Fruit fly (Drosophila melanogaster) whole organism: Measurements from ENCODE around the gene CG4325.

Experiments used
- Dll ChIP-seq: fragments of >200 bp; optimal IDR thresholded peaks from 2 replicates; lab custom pipeline; 2017
- usp ChIP-seq: fragments of >200 bp; optimal IDR thresholded peaks from 2 replicates; lab custom pipeline; 2017; ENCODE audit warnings: missing biosample characterization, missing genetic modification characterization, mixed read lengths

DNA sequence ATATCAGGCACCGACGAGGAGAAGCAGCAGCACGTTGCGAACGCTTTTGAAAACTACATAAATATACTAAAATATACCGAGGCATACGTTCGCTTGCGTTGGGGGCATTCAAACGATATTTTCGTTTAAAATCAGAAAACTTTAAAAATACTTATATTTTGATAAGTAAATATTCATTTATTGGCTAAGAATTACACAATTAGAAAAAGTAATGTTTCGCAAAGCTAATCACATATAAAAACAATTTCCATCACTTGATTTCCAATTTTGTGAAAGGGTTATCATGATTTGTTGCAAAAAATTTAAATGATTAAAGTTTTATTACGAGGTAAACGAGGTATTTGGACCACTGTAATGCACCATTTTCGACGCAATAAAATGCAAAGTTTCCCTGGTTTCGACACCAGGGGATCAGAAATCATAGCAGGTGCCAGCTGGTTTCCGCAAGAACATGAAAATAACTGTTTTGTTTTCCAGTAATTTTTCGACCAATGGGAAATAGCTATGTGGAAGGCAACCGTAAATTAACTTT is 32.3 kb upstream of the CG4325 start, which contains the start of gene CG4045:
- TF ChIP-seq usp (GFP tag; lab: Kevin White, UChicago) (no peak), Dll (no peak)
